Fruit fly (Drosophila melanogaster) whole organism, embryonic: ENCODE measurements around the gene Mics1.
A peak's percentile ranks its signal among the peaks of the same experiment; 100 is the strongest.

Experiments used
- Atf-2 ChIP-seq: fragments of 200-800 bp; sonication (Bioruptor generic); optimal IDR thresholded peaks from 2 replicates; lab custom pipeline; 2016; ENCODE audit warnings: missing biosample characterization, missing genetic modification characterization
- CG10565 ChIP-seq: fragments of 200-800 bp; sonication (Bioruptor generic); optimal IDR thresholded peaks from 3 replicates; lab custom pipeline; 2016; ENCODE audit warnings: missing biosample characterization, mild to moderate bottlenecking, missing genetic modification characterization
- CG13296 ChIP-seq: fragments of 200-800 bp; sonication (Bioruptor generic); optimal IDR thresholded peaks from 3 replicates; lab custom pipeline; 2018; ENCODE audit warnings: missing biosample characterization, mild to moderate bottlenecking, missing genetic modification characterization
- CG14965 ChIP-seq: fragments of 200-800 bp; sonication (Bioruptor generic); optimal IDR thresholded peaks from 2 replicates; lab custom pipeline; 2016; ENCODE audit warnings: missing biosample characterization, missing genetic modification characterization, borderline replicate concordance
- CG16815 ChIP-seq: fragments of 200-800 bp; sonication (Bioruptor generic); optimal IDR thresholded peaks from 3 replicates; lab custom pipeline; 2017; ENCODE audit warnings: missing biosample characterization, mild to moderate bottlenecking, missing genetic modification characterization
- CG1792 ChIP-seq: fragments of 200-800 bp; sonication (Bioruptor generic); optimal IDR thresholded peaks from 2 replicates; lab custom pipeline; 2016; ENCODE audit warnings: missing biosample characterization, missing genetic modification characterization
- CG18599 ChIP-seq: fragments of 200-800 bp; sonication (Bioruptor generic); optimal IDR thresholded peaks from 3 replicates; lab custom pipeline; 2017; ENCODE audit warnings: missing biosample characterization, missing genetic modification characterization, mild to moderate bottlenecking, moderate library complexity, missing genetic modification reagents
- CG30020 ChIP-seq: fragments of 200-800 bp; optimal IDR thresholded peaks from 2 replicates; lab custom pipeline; 2019; ENCODE audit warnings: missing biosample characterization, mild to moderate bottlenecking, missing genetic modification characterization, moderate library complexity
- CG3281 ChIP-seq: fragments of 200-800 bp; sonication (Bioruptor generic); optimal IDR thresholded peaks from 3 replicates; lab custom pipeline; 2017; ENCODE audit warnings: missing biosample characterization, mild to moderate bottlenecking, missing genetic modification characterization
- CG34224 ChIP-seq: fragments of 200-800 bp; sonication (Bioruptor generic); IDR thresholded peaks from 3 replicates; pipeline ENCODE4 v1.3.6; 2022; ENCODE audit warnings: missing biosample characterization, missing genetic modification characterization; ENCODE audit not compliant: partially characterized antibody
- CG34422 ChIP-seq: fragments of 200-800 bp; sonication (Bioruptor generic); IDR thresholded peaks from 3 replicates; pipeline ENCODE4 v1.3.6; 2022; ENCODE audit warnings: missing biosample characterization, missing genetic modification characterization
- CG3995 ChIP-seq: fragments of 200-800 bp; sonication (Bioruptor generic); optimal IDR thresholded peaks from 3 replicates; lab custom pipeline; 2016; ENCODE audit warnings: missing biosample characterization, missing genetic modification characterization
- CG42726 ChIP-seq: fragments of 200-800 bp; sonication (Bioruptor generic); IDR thresholded peaks from 2 replicates; pipeline ENCODE4 v1.3.6; 2022; ENCODE audit warnings: missing biosample characterization, missing genetic modification characterization; ENCODE audit not compliant: partially characterized antibody
- CG4730 ChIP-seq: fragments of 200-800 bp; sonication (Bioruptor generic); IDR thresholded peaks from 2 replicates; pipeline ENCODE4 v1.3.6; 2022; ENCODE audit warnings: missing biosample characterization, missing genetic modification characterization
- CG6854 ChIP-seq: fragments of 200-800 bp; sonication (Bioruptor generic); optimal IDR thresholded peaks from 3 replicates; lab custom pipeline; 2017; ENCODE audit warnings: missing biosample characterization, mild to moderate bottlenecking, missing genetic modification characterization
- CG7372 ChIP-seq: fragments of 200-800 bp; sonication (Bioruptor generic); IDR thresholded peaks from 2 replicates; pipeline ENCODE4 v1.3.6; 2022; ENCODE audit warnings: missing biosample characterization, missing genetic modification characterization
- CG7556 ChIP-seq: fragments of 200-800 bp; sonication (Bioruptor generic); optimal IDR thresholded peaks from 2 replicates; lab custom pipeline; 2017; ENCODE audit warnings: missing biosample characterization, mild to moderate bottlenecking, missing genetic modification characterization
- CG9876 ChIP-seq: fragments of 200-800 bp; sonication (Bioruptor generic); optimal IDR thresholded peaks from 2 replicates; lab custom pipeline; 2016; ENCODE audit warnings: missing biosample characterization, missing genetic modification characterization
- Dll ChIP-seq: fragments of 200-800 bp; sonication (Bioruptor generic); IDR thresholded peaks from 4 replicates; pipeline ENCODE4 v1.3.6; 2022; ENCODE audit warnings: missing biosample characterization, missing genetic modification characterization; ENCODE audit not compliant: partially characterized antibody
- Ets65A ChIP-seq: fragments of 200-800 bp; sonication (Bioruptor generic); peaks from one replicate; lab custom pipeline; 2016; ENCODE audit warnings: missing biosample characterization, missing genetic modification characterization
- Ets97D ChIP-seq: fragments of 200-800 bp; sonication (Bioruptor generic); optimal IDR thresholded peaks from 3 replicates; lab custom pipeline; 2016; ENCODE audit warnings: missing biosample characterization, missing genetic modification characterization
- Hand ChIP-seq: fragments of 200-800 bp; sonication (Bioruptor generic); optimal IDR thresholded peaks from 2 replicates; lab custom pipeline; 2017; ENCODE audit warnings: mild to moderate bottlenecking, missing biosample characterization, missing genetic modification reagents, missing genetic modification characterization
- Hmr ChIP-seq: fragments of 200-800 bp; sonication (Bioruptor generic); optimal IDR thresholded peaks from 3 replicates; lab custom pipeline; 2017; ENCODE audit warnings: mild to moderate bottlenecking, missing biosample characterization, missing genetic modification reagents, missing genetic modification characterization
- Lhr ChIP-seq: fragments of 200-800 bp; sonication (Bioruptor generic); optimal IDR thresholded peaks from 3 replicates; lab custom pipeline; 2017; ENCODE audit warnings: mild to moderate bottlenecking, missing biosample characterization, missing genetic modification reagents, missing genetic modification characterization
- MESR4 ChIP-seq: fragments of 200-800 bp; sonication (Bioruptor generic); optimal IDR thresholded peaks from 2 replicates; lab custom pipeline; 2018; ENCODE audit warnings: missing biosample characterization, mild to moderate bottlenecking, missing genetic modification characterization, moderate library complexity
- Med ChIP-seq: fragments of 200-800 bp; sonication (Bioruptor generic); peaks from one replicate; lab custom pipeline; 2016; ENCODE audit warnings: missing biosample characterization, missing genetic modification characterization, mild to moderate bottlenecking, inconsistent platforms, moderate library complexity
- NfI ChIP-seq: fragments of 200-800 bp; sonication (Bioruptor generic); optimal IDR thresholded peaks from 3 replicates; lab custom pipeline; 2018; ENCODE audit warnings: missing biosample characterization, mild to moderate bottlenecking, missing genetic modification characterization, moderate library complexity
- Oli ChIP-seq: fragments of 200-800 bp; sonication (Bioruptor generic); optimal IDR thresholded peaks from 2 replicates; lab custom pipeline; 2018; ENCODE audit warnings: missing biosample characterization, mild to moderate bottlenecking, missing genetic modification characterization, moderate library complexity
- Pdp1 ChIP-seq, 2 experiments: fragments of 200-800 bp; sonication (Bioruptor generic); optimal IDR thresholded peaks; 3 replicates each; lab custom pipeline; 2016; ENCODE audit warnings: missing biosample characterization in 2 of 2, missing genetic modification characterization in 2 of 2, mild to moderate bottlenecking in 1 of 2, moderate library complexity in 1 of 2
- Ptx1 ChIP-seq: fragments of 200-800 bp; sonication (Bioruptor generic); IDR thresholded peaks from 2 replicates; pipeline ENCODE4 v1.3.6; 2022; ENCODE audit warnings: missing biosample characterization, missing genetic modification characterization
- Sox102F ChIP-seq: fragments of 200-800 bp; sonication (Bioruptor generic); optimal IDR thresholded peaks from 2 replicates; lab custom pipeline; 2018; ENCODE audit warnings: missing biosample characterization, mild to moderate bottlenecking, missing genetic modification characterization, moderate library complexity
- Tbp ChIP-seq: fragments of >200 bp; optimal IDR thresholded peaks from 2 replicates; lab custom pipeline; 2018; ENCODE audit warnings: missing biosample characterization, missing genetic modification characterization
- bab2 ChIP-seq: fragments of 200-800 bp; sonication (Bioruptor generic); optimal IDR thresholded peaks from 2 replicates; lab custom pipeline; 2016; ENCODE audit warnings: missing biosample characterization, missing genetic modification characterization
- br ChIP-seq: fragments of >200 bp; optimal IDR thresholded peaks from 2 replicates; lab custom pipeline; 2017
- chif ChIP-seq, 2 experiments: fragments of 200-800 bp; sonication (Bioruptor generic); optimal IDR thresholded peaks; 3 replicates each; lab custom pipeline; 2016; ENCODE audit warnings: missing biosample characterization in 2 of 2, missing genetic modification characterization in 2 of 2
- ci ChIP-seq: fragments of 200-800 bp; sonication (Bioruptor generic); IDR thresholded peaks from 3 replicates; pipeline ENCODE4 v1.3.6; 2022; ENCODE audit warnings: missing biosample characterization, missing genetic modification characterization
- crol ChIP-seq: fragments of 200-800 bp; sonication (Bioruptor generic); IDR thresholded peaks from 2 replicates; pipeline ENCODE4 v1.3.6; 2022; ENCODE audit warnings: missing biosample characterization, missing genetic modification characterization
- fd96Cb ChIP-seq: fragments of 200-800 bp; sonication (Bioruptor generic); optimal IDR thresholded peaks from 2 replicates; lab custom pipeline; 2018; ENCODE audit warnings: missing biosample characterization, mild to moderate bottlenecking, missing genetic modification characterization, moderate library complexity
- knrl ChIP-seq: fragments of 200-800 bp; sonication (Bioruptor generic); IDR thresholded peaks from 3 replicates; pipeline ENCODE4 v1.3.6; 2022; ENCODE audit warnings: missing biosample characterization, missing genetic modification characterization; ENCODE audit not compliant: partially characterized antibody
- mam ChIP-seq: fragments of 200-800 bp; sonication (Bioruptor generic); optimal IDR thresholded peaks from 3 replicates; lab custom pipeline; 2016; ENCODE audit warnings: missing biosample characterization, missing genetic modification characterization
- mld ChIP-seq: fragments of 200-800 bp; sonication (Bioruptor generic); IDR thresholded peaks from 3 replicates; pipeline ENCODE4 v1.3.6; 2022; ENCODE audit warnings: missing biosample characterization, missing genetic modification characterization; ENCODE audit not compliant: partially characterized antibody
- odd ChIP-seq: fragments of 200-800 bp; sonication (Bioruptor generic); optimal IDR thresholded peaks from 2 replicates; lab custom pipeline; 2017; ENCODE audit warnings: missing biosample characterization, mild to moderate bottlenecking, missing genetic modification characterization
- pfk ChIP-seq: fragments of 200-800 bp; sonication (Bioruptor generic); optimal IDR thresholded peaks from 2 replicates; lab custom pipeline; 2018; ENCODE audit warnings: missing biosample characterization, mild to moderate bottlenecking, missing genetic modification characterization, moderate library complexity
- salm ChIP-seq: fragments of 200-800 bp; sonication (Bioruptor generic); optimal IDR thresholded peaks from 2 replicates; lab custom pipeline; 2018; ENCODE audit warnings: missing biosample characterization, mild to moderate bottlenecking, missing genetic modification characterization
- slbo ChIP-seq: fragments of 200-800 bp; sonication (Bioruptor generic); IDR thresholded peaks from 2 replicates; pipeline ENCODE4 v1.3.6; 2022; ENCODE audit warnings: missing biosample characterization, missing genetic modification characterization
- sqz ChIP-seq: fragments of 200-800 bp; sonication (Bioruptor generic); optimal IDR thresholded peaks from 3 replicates; lab custom pipeline; 2018; ENCODE audit warnings: missing biosample characterization, mild to moderate bottlenecking, missing genetic modification characterization
- trem ChIP-seq: fragments of 200-800 bp; optimal IDR thresholded peaks from 3 replicates; lab custom pipeline; 2019; ENCODE audit warnings: missing biosample characterization, mild to moderate bottlenecking, missing genetic modification characterization, moderate library complexity
- unc-4 ChIP-seq: fragments of 200-800 bp; sonication (Bioruptor generic); IDR thresholded peaks from 2 replicates; pipeline ENCODE4 v1.3.6; 2022; ENCODE audit warnings: missing biosample characterization, missing genetic modification characterization; ENCODE audit not compliant: partially characterized antibody
- zf30C ChIP-seq: fragments of 200-800 bp; sonication (Bioruptor generic); optimal IDR thresholded peaks from 3 replicates; lab custom pipeline; 2018; ENCODE audit warnings: missing biosample characterization, mild to moderate bottlenecking, missing genetic modification characterization

Mics1 gene

dm6 chr3R:7474616-7475120 lies 27.5 kb downstream of the Mics1 start (continued):
- TF ChIP-seq CG7372 (GFP tag; lab: Robert Waterston, UW): 0 out of 2 replicates have a peak, but pooled peaks have one; percentile 5
- TF ChIP-seq Med: peak; percentile 96
- TF ChIP-seq fd96Cb: no peak
- TF ChIP-seq Atf-2 (GFP tag; lab: Kevin White, UChicago): peak; percentile 3
- peak; percentile 100 for TF ChIP-seq Tbp (GFP tag; lab: Kevin White, UChicago)
- TF ChIP-seq slbo (GFP tag; lab: Robert Waterston, UW): peak; percentile 63
- TF ChIP-seq crol (GFP tag; lab: Robert Waterston, UW): peak; percentile 97
- 0 out of 2 replicates have a peak, but pooled peaks have one; percentile 11 for TF ChIP-seq CG4730 (GFP tag; lab: Robert Waterston, UW)
- peak; percentile 64 for TF ChIP-seq CG3995 (GFP tag; lab: Kevin White, UChicago)
- TF ChIP-seq CG1792 (GFP tag; lab: Kevin White, UChicago): no peak
- TF ChIP-seq Ets65A (GFP tag; lab: Kevin White, UChicago): peak; percentile 22
- no peak for TF ChIP-seq CG7556 (GFP tag; lab: Kevin White, UChicago)
- TF ChIP-seq Oli: peak; percentile 12
- peak; percentile 62 for TF ChIP-seq salm (tag; lab: Kevin White, UChicago)
- TF ChIP-seq sqz: peak; percentile 40
- TF ChIP-seq mam (GFP tag; lab: Kevin White, UChicago): no peak
- no peak for TF ChIP-seq CG10565 (GFP tag; lab: Kevin White, UChicago)
- TF ChIP-seq pfk: peak; percentile 82
- peak in 1 of 2 experiments; percentile 39 for TF ChIP-seq chif (GFP tag; optimal IDR thresholded peaks at IDR 0.05; lab: Kevin White, UChicago)
- peak; percentile 86 for TF ChIP-seq CG34224 (GFP tag; lab: Robert Waterston, UW)
- no peak for TF ChIP-seq Sox102F (GFP tag; lab: Kevin White, UChicago)
- peak; percentile 99 for TF ChIP-seq mld (GFP tag; lab: Robert Waterston, UW)
- peak; percentile 71 for TF ChIP-seq Ets97D
- peak; percentile 68 for TF ChIP-seq Hand (GFP tag; lab: Kevin White, UChicago)
- TF ChIP-seq odd (GFP tag; lab: Kevin White, UChicago): peak; percentile 80
- no peak for TF ChIP-seq CG30020 (tag; lab: Kevin White, UChicago)
- no peak for TF ChIP-seq CG14965 (GFP tag; lab: Kevin White, UChicago)
- no peak for TF ChIP-seq bab2 (GFP tag; lab: Kevin White, UChicago)
- TF ChIP-seq ci (GFP tag; lab: Robert Waterston, UW): peak; percentile 93
- TF ChIP-seq knrl (GFP tag; lab: Robert Waterston, UW): peak; percentile 92
- TF ChIP-seq Hmr (GFP tag; lab: Kevin White, UChicago): peak; percentile 73
- TF ChIP-seq unc-4 (GFP tag; lab: Robert Waterston, UW): peak; percentile 67
- peak; percentile 70 for TF ChIP-seq CG18599
- TF ChIP-seq CG9876 (GFP tag; lab: Kevin White, UChicago): peak; percentile 21
- peak; percentile 1 for TF ChIP-seq trem (tag; lab: Kevin White, UChicago)
- TF ChIP-seq br (lab: Kevin White, UChicago): no peak
- TF ChIP-seq zf30C (GFP tag; lab: Kevin White, UChicago): peak; percentile 62
- TF ChIP-seq Pdp1 (GFP tag; optimal IDR thresholded peaks at IDR 0.05; lab: Kevin White, UChicago): peak; percentile 46 to 51
- peak; percentile 54 for TF ChIP-seq NfI (GFP tag; lab: Kevin White, UChicago)
- no peak for TF ChIP-seq CG16815 (GFP tag; lab: Kevin White, UChicago)
- peak; percentile 57 for TF ChIP-seq CG6854
- no peak for TF ChIP-seq Lhr (GFP tag; lab: Kevin White, UChicago)
- TF ChIP-seq CG3281: peak; percentile 40
- peak; percentile 43 for TF ChIP-seq MESR4 (GFP tag; lab: Kevin White, UChicago)
- TF ChIP-seq CG13296 (GFP tag; lab: Kevin White, UChicago): peak; percentile 85
- peak; percentile 83; the same call in 2 of the 3 replicates for TF ChIP-seq CG34422 (GFP tag; lab: Robert Waterston, UW)
- peak; percentile 98 for TF ChIP-seq CG42726 (GFP tag; lab: Robert Waterston, UW)
- peak; percentile 76 for TF ChIP-seq Dll (GFP tag; lab: Robert Waterston, UW)
- TF ChIP-seq Ptx1 (GFP tag; lab: Robert Waterston, UW): peak; percentile 58
